Fruit fly (Drosophila melanogaster) whole organism, prepupa: Measurements from ENCODE around the gene wupA.

Source experiments
- CG10631 ChIP-seq: fragments of 200-800 bp; sonication (Bioruptor generic); optimal IDR thresholded peaks from 2 replicates; lab custom pipeline; 2016; ENCODE audit warnings: missing biosample characterization, missing genetic modification characterization
- CG10669 ChIP-seq: fragments of 200-800 bp; sonication (Bioruptor generic); optimal IDR thresholded peaks from 3 replicates; lab custom pipeline; 2018; ENCODE audit warnings: missing biosample characterization, mild to moderate bottlenecking, missing genetic modification characterization, moderate library complexity
- CG11294 ChIP-seq: fragments of 200-800 bp; sonication (Bioruptor generic); IDR thresholded peaks from 2 replicates; pipeline ENCODE4 v1.3.6; 2022; ENCODE audit warnings: missing biosample characterization, missing genetic modification characterization
- CG11762 ChIP-seq: fragments of 200-800 bp; sonication (Bioruptor generic); optimal IDR thresholded peaks from 3 replicates; lab custom pipeline; 2016; ENCODE audit warnings: missing biosample characterization, missing genetic modification characterization; ENCODE audit not compliant: insufficient read depth
- CG11902 ChIP-seq: fragments of 200-800 bp; sonication (Bioruptor generic); optimal IDR thresholded peaks from 3 replicates; lab custom pipeline; 2016; ENCODE audit warnings: missing biosample characterization, missing genetic modification characterization
- CG15336 ChIP-seq: fragments of 200-800 bp; sonication (Bioruptor generic); IDR thresholded peaks from 2 replicates; pipeline ENCODE4 v1.3.6; 2022; ENCODE audit warnings: missing biosample characterization, missing genetic modification characterization
- CG1621 ChIP-seq: fragments of 200-800 bp; sonication (Bioruptor generic); optimal IDR thresholded peaks from 3 replicates; lab custom pipeline; 2018; ENCODE audit warnings: missing biosample characterization, mild to moderate bottlenecking, missing genetic modification characterization
- CG31627 ChIP-seq: fragments of 200-800 bp; sonication (Bioruptor generic); optimal IDR thresholded peaks from 3 replicates; lab custom pipeline; 2016; ENCODE audit warnings: missing biosample characterization, missing genetic modification characterization
- CG6163 ChIP-seq: fragments of 200-800 bp; sonication (Bioruptor generic); IDR thresholded peaks from 3 replicates; pipeline ENCODE4 v1.3.6; 2022; ENCODE audit warnings: missing biosample characterization, missing genetic modification characterization
- CG6792 ChIP-seq: fragments of 200-800 bp; sonication (Bioruptor generic); optimal IDR thresholded peaks from 3 replicates; lab custom pipeline; 2016; ENCODE audit warnings: missing biosample characterization, missing genetic modification characterization
- CG6854 ChIP-seq: fragments of 200-800 bp; sonication (Bioruptor generic); optimal IDR thresholded peaks from 2 replicates; lab custom pipeline; 2017; ENCODE audit warnings: missing biosample characterization, mild to moderate bottlenecking, missing genetic modification characterization
- CG7368 ChIP-seq: fragments of 200-800 bp; sonication (Bioruptor generic); optimal IDR thresholded peaks from 3 replicates; lab custom pipeline; 2016; ENCODE audit warnings: missing biosample characterization, missing genetic modification characterization
- CG8119 ChIP-seq: fragments of 200-800 bp; sonication (Bioruptor generic); IDR thresholded peaks from 3 replicates; pipeline ENCODE4 v1.3.6; 2022; ENCODE audit warnings: missing biosample characterization, missing genetic modification characterization
- CG8632 ChIP-seq: fragments of 200-800 bp; sonication (Bioruptor generic); optimal IDR thresholded peaks from 3 replicates; lab custom pipeline; 2016; ENCODE audit warnings: missing biosample characterization, missing genetic modification characterization
- CG9139 ChIP-seq: fragments of 200-800 bp; sonication (Bioruptor generic); optimal IDR thresholded peaks from 3 replicates; lab custom pipeline; 2017; ENCODE audit warnings: missing biosample characterization, mild to moderate bottlenecking, missing genetic modification characterization
- Ets21C ChIP-seq: fragments of 200-800 bp; sonication (Bioruptor generic); optimal IDR thresholded peaks from 3 replicates; lab custom pipeline; 2016; ENCODE audit warnings: missing biosample characterization, missing genetic modification characterization
- Ets96B ChIP-seq: fragments of 200-800 bp; optimal IDR thresholded peaks from 2 replicates; lab custom pipeline; 2019; ENCODE audit warnings: missing biosample characterization, mild to moderate bottlenecking, missing genetic modification characterization, moderate library complexity
- Gug ChIP-seq: fragments of 200-800 bp; sonication (Bioruptor generic); IDR thresholded peaks from 2 replicates; pipeline ENCODE4 v1.3.6; 2022; ENCODE audit warnings: missing biosample characterization, missing genetic modification characterization
- Hr39 ChIP-seq: fragments of 200-800 bp; sonication (Bioruptor generic); optimal IDR thresholded peaks from 2 replicates; lab custom pipeline; 2016; ENCODE audit warnings: missing biosample characterization, missing genetic modification characterization
- Lpt ChIP-seq: fragments of 200-800 bp; sonication (Bioruptor generic); optimal IDR thresholded peaks from 3 replicates; lab custom pipeline; 2016; ENCODE audit warnings: missing biosample characterization, missing genetic modification characterization
- OdsH ChIP-seq: fragments of 200-800 bp; sonication (Bioruptor generic); optimal IDR thresholded peaks from 3 replicates; lab custom pipeline; 2016; ENCODE audit warnings: missing biosample characterization, missing genetic modification characterization
- Smox ChIP-seq: fragments of 200-800 bp; sonication (Bioruptor generic); optimal IDR thresholded peaks from 3 replicates; lab custom pipeline; 2016; ENCODE audit warnings: missing biosample characterization, missing genetic modification characterization
- achi ChIP-seq: fragments of 200-800 bp; sonication (Bioruptor generic); optimal IDR thresholded peaks from 3 replicates; lab custom pipeline; 2016; ENCODE audit warnings: missing biosample characterization, missing genetic modification characterization
- cyc ChIP-seq: fragments of 200-800 bp; sonication (Bioruptor generic); optimal IDR thresholded peaks from 3 replicates; lab custom pipeline; 2016; ENCODE audit warnings: missing biosample characterization, missing genetic modification characterization
- dac ChIP-seq: fragments of 200-800 bp; sonication (Bioruptor generic); optimal IDR thresholded peaks from 2 replicates; lab custom pipeline; 2017; ENCODE audit warnings: missing biosample characterization, mild to moderate bottlenecking, missing genetic modification characterization
- eg ChIP-seq: fragments of 200-800 bp; sonication (Bioruptor generic); IDR thresholded peaks from 3 replicates; pipeline ENCODE4 v1.3.6; 2022; ENCODE audit warnings: missing biosample characterization, missing genetic modification characterization
- esn ChIP-seq: fragments of 200-800 bp; sonication (Bioruptor generic); optimal IDR thresholded peaks from 2 replicates; lab custom pipeline; 2016; ENCODE audit warnings: missing biosample characterization, mild to moderate bottlenecking, missing genetic modification characterization, moderate library complexity
- fd85E ChIP-seq: fragments of 200-800 bp; sonication (Bioruptor generic); optimal IDR thresholded peaks from 3 replicates; lab custom pipeline; 2016; ENCODE audit warnings: missing biosample characterization, missing genetic modification characterization
- fkh ChIP-seq: fragments of 200-800 bp; sonication (Bioruptor generic); optimal IDR thresholded peaks from 3 replicates; lab custom pipeline; 2017; ENCODE audit warnings: missing biosample characterization, mild to moderate bottlenecking, missing genetic modification characterization, moderate library complexity
- net ChIP-seq: fragments of 200-800 bp; sonication (Bioruptor generic); optimal IDR thresholded peaks from 3 replicates; lab custom pipeline; 2016; ENCODE audit warnings: missing biosample characterization, missing genetic modification characterization
- spab ChIP-seq: fragments of 200-800 bp; sonication (Bioruptor generic); optimal IDR thresholded peaks from 2 replicates; lab custom pipeline; 2017; ENCODE audit warnings: missing biosample characterization, mild to moderate bottlenecking, missing genetic modification characterization, missing genetic modification reagents
- topi ChIP-seq: fragments of 200-800 bp; sonication (Bioruptor generic); optimal IDR thresholded peaks from 3 replicates; lab custom pipeline; 2016; ENCODE audit warnings: missing biosample characterization, missing genetic modification characterization
- vri ChIP-seq: fragments of 200-800 bp; sonication (Bioruptor generic); optimal IDR thresholded peaks from 3 replicates; lab custom pipeline; 2016; ENCODE audit warnings: missing biosample characterization, mild to moderate bottlenecking, missing genetic modification characterization

wupA gene

DNA sequence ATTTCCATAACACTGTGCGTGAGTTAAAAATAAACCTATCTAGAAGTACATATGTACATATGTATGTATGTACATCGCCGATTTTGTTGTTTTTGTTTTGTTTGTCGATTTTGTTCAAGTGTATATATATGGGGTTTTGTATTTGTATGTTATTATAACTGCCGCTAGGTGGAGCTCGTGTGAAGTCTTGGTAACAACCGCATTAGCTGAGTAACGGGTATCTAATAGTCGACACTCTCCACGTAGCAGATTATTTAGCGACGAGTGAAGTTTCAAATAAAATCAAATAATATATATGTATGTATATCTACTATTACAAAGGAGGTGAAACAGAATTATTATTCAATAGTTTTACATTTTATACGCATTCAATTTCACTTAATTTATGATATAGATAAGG lies 12.6 kb upstream of the wupA start:
- no peak for TF ChIP-seq CG11762
- no peak for TF ChIP-seq OdsH (GFP tag; lab: Kevin White, UChicago)

DNA sequence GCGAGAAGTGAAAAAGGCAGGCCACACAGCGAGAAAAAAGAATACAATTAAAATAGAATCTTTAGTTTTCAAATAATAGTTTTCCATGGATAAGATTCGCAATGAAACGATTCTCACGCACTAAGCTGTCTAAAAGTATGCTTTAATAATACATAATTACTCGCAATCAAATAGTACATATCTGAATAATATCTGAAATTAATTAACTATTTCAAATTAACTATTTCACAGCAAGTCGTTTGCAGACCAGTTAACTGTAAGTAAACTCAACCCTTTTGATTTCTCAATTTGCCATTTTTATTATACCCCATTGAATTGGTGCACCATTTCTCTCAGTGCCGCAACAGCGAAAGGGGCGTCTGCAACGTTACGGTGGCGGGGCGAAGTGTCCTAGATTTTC lies 8.8 kb upstream of the wupA start:
- TF ChIP-seq CG8119 (GFP tag; lab: Robert Waterston, UW): 0 out of 3 replicates have a peak, but pooled peaks have one; percentile 13
- no peak for TF ChIP-seq esn (GFP tag; lab: Kevin White, UChicago)

DNA sequence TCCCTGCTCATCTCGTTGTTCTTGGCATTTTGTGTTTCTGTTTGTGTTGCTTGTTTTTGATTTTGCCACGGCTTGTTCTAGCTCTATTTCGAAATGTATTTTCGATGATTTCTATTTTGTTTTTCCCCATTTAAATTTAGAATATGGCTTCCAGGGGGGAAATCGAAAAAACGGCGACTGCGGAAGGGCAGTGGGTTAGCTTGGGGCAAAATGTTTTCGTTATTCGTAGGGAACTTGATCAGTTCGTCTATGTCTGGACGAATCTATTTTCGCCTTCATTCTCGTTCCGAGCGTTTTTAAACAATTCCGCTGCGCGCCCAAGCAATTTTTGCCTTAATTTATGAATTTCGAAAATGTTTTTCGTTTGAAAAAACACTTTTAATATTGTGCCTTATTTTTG lies 1.8 kb upstream of the wupA start:
- TF ChIP-seq CG10669 (no peak), CG6163 (no peak), CG7368 (GFP tag; lab: Kevin White, UChicago) (no peak), spab (GFP tag; lab: Kevin White, UChicago) (no peak), Smox (GFP tag; lab: Kevin White, UChicago) (no peak)

DNA sequence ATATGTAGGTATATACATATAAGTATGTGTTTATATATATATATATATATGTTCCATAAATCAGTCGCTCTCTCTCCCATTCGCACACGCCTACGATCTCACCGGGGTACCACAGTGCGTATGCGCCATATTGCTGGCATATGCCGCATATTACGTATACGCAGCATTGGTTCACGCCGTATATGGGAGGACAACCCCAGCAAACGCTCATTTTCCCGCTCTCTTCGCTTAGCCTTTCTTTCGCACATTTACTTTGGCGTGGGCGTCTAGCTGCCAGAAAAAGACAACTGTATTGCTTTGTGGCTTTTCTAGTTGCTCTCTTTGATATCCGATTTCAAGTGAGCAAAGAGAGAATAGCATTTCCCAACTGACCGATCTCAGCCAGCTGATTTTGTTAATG lies 2.0 kb downstream of the wupA start:
- no peak for TF ChIP-seq CG6163
- TF ChIP-seq CG6854 (GFP tag; lab: Kevin White, UChicago): no peak
- no peak for TF ChIP-seq cyc (GFP tag; lab: Kevin White, UChicago)
- no peak for TF ChIP-seq CG8632
- no peak for TF ChIP-seq Gug (GFP tag; lab: Robert Waterston, UW)
- TF ChIP-seq CG1621: no peak
- no peak for TF ChIP-seq CG11294 (GFP tag; lab: Robert Waterston, UW)
- TF ChIP-seq eg: no peak
- no peak for TF ChIP-seq achi (GFP tag; lab: Kevin White, UChicago)
- no peak for TF ChIP-seq Ets96B (tag; lab: Kevin White, UChicago)
- TF ChIP-seq net (GFP tag; lab: Kevin White, UChicago): no peak
- TF ChIP-seq Smox (GFP tag; lab: Kevin White, UChicago): no peak
- no peak for TF ChIP-seq dac (GFP tag; lab: Kevin White, UChicago)
- no peak for TF ChIP-seq spab (GFP tag; lab: Kevin White, UChicago)
- no peak for TF ChIP-seq vri (GFP tag; lab: Kevin White, UChicago)
- no peak for TF ChIP-seq Lpt (GFP tag; lab: Kevin White, UChicago)
- no peak for TF ChIP-seq CG31627 (GFP tag; lab: Kevin White, UChicago)
- no peak for TF ChIP-seq fd85E (GFP tag; lab: Kevin White, UChicago)
- no peak for TF ChIP-seq CG15336 (GFP tag; lab: Robert Waterston, UW)
- TF ChIP-seq Ets21C (GFP tag; lab: Kevin White, UChicago): no peak
- TF ChIP-seq, all 60 proteins: peak for 0

DNA sequence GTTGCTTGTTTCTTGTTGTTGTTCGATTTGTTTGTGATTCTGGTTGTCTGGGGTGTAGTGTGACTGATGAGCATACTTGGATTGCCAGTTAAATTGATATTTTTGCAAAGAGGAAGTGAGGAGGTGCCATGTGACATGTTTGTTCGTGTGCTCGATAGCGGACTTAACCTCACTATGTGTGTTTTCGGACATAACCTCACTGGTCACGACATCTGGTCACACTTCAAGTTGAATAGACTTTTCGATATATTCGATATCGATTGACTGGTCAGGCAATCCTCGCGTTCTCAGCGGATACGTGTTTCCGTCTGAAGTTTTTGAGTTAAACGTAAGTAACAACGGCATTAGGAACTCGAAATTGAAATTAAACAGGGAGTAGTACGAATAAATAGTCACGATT lies 8.0 kb downstream of the wupA start:
- TF ChIP-seq Hr39 (GFP tag; lab: Kevin White, UChicago) (no peak), fkh (GFP tag; lab: Kevin White, UChicago) (no peak), CG10631 (GFP tag; lab: Kevin White, UChicago) (no peak), CG9139 (GFP tag; lab: Kevin White, UChicago) (no peak), topi (GFP tag; lab: Kevin White, UChicago) (no peak), net (GFP tag; lab: Kevin White, UChicago) (no peak), Lpt (GFP tag; lab: Kevin White, UChicago) (no peak), CG6792 (GFP tag; lab: Kevin White, UChicago) (no peak), fd85E (GFP tag; lab: Kevin White, UChicago) (no peak), OdsH (GFP tag; lab: Kevin White, UChicago) (no peak), Smox (GFP tag; lab: Kevin White, UChicago) (no peak), dac (GFP tag; lab: Kevin White, UChicago) (no peak)

DNA sequence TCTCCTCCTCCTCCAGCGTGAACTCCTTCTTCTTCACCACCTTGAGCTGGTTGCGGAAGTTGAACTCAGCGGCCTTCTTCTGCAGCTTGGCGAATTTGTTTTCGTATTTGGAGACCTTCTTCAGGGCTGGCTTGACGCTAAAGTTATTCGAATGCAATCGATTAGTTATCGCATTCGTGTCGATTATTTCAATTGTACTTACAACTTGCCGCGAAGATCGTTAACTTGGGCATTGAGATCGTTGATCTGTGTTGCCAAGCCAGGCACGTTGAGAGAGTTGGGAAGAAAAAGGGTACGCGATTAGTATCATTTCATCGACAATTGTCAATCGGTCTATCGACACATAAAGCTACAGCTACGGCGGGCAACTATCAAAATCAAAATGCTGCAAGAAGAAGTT lies 10.0 kb downstream of the wupA start:
- TF ChIP-seq CG11902 (no peak), CG8632 (no peak)
- TF ChIP-seq, all 60 proteins: peak for 0
